Fruit fly (Drosophila melanogaster) whole organism, embryonic: ENCODE measurements around the gene CG11912.

Experiments
- Atf-2 ChIP-seq: fragments of 200-800 bp; sonication (Bioruptor generic); optimal IDR thresholded peaks from 2 replicates; lab custom pipeline; 2016; ENCODE audit warnings: missing biosample characterization, missing genetic modification characterization
- B-H2 ChIP-seq: fragments of 200-800 bp; sonication (Bioruptor generic); optimal IDR thresholded peaks from 2 replicates; lab custom pipeline; 2018; ENCODE audit warnings: missing biosample characterization, mild to moderate bottlenecking, missing genetic modification characterization
- CG10462 ChIP-seq: fragments of 200-800 bp; sonication (Bioruptor generic); optimal IDR thresholded peaks from 2 replicates; lab custom pipeline; 2016; ENCODE audit warnings: missing biosample characterization, missing genetic modification characterization
- CG11398 ChIP-seq: fragments of 200-800 bp; sonication (Bioruptor generic); optimal IDR thresholded peaks from 2 replicates; lab custom pipeline; 2016; ENCODE audit warnings: missing biosample characterization, missing genetic modification characterization
- CG11560 ChIP-seq: fragments of 200-800 bp; sonication (Bioruptor generic); IDR thresholded peaks from 3 replicates; pipeline ENCODE4 v1.3.6; 2022; ENCODE audit warnings: missing biosample characterization, missing genetic modification characterization
- CG12299 ChIP-seq: fragments of 200-800 bp; sonication (Bioruptor generic); optimal IDR thresholded peaks from 2 replicates; lab custom pipeline; 2018; ENCODE audit warnings: missing biosample characterization, mild to moderate bottlenecking, missing genetic modification characterization
- CG1233 ChIP-seq: fragments of 200-800 bp; sonication (Bioruptor generic); optimal IDR thresholded peaks from 4 replicates; lab custom pipeline; 2018; ENCODE audit warnings: missing biosample characterization, mild to moderate bottlenecking, missing genetic modification characterization
- CG13296 ChIP-seq: fragments of 200-800 bp; sonication (Bioruptor generic); optimal IDR thresholded peaks from 3 replicates; lab custom pipeline; 2018; ENCODE audit warnings: missing biosample characterization, mild to moderate bottlenecking, missing genetic modification characterization
- CG1832 ChIP-seq: fragments of 200-800 bp; sonication (Bioruptor generic); optimal IDR thresholded peaks from 2 replicates; lab custom pipeline; 2017; ENCODE audit warnings: missing biosample characterization, mild to moderate bottlenecking, missing genetic modification characterization, inconsistent platforms
- CG3281 ChIP-seq: fragments of 200-800 bp; sonication (Bioruptor generic); optimal IDR thresholded peaks from 3 replicates; lab custom pipeline; 2017; ENCODE audit warnings: missing biosample characterization, mild to moderate bottlenecking, missing genetic modification characterization
- CG33557 ChIP-seq: fragments of 200-800 bp; sonication (Bioruptor generic); optimal IDR thresholded peaks from 2 replicates; lab custom pipeline; 2019; ENCODE audit warnings: missing biosample characterization, mild to moderate bottlenecking, missing genetic modification characterization, moderate library complexity
- CG3726 ChIP-seq: fragments of 200-800 bp; sonication (Bioruptor generic); IDR thresholded peaks from 3 replicates; pipeline ENCODE4, ENCODE4 v1.3.6; 2022; ENCODE audit warnings: missing biosample characterization, missing genetic modification characterization
- CG5245 ChIP-seq: fragments of 200-800 bp; sonication (Bioruptor generic); optimal IDR thresholded peaks from 3 replicates; lab custom pipeline; 2016; ENCODE audit warnings: missing biosample characterization, missing genetic modification characterization
- CG6791 ChIP-seq: fragments of 200-800 bp; sonication (Bioruptor generic); IDR thresholded peaks from 3 replicates; pipeline ENCODE4 v1.3.6; 2022; ENCODE audit warnings: missing biosample characterization, missing genetic modification characterization; ENCODE audit not compliant: partially characterized antibody
- CG7357 ChIP-seq: fragments of 200-800 bp; sonication (Bioruptor generic); IDR thresholded peaks from 3 replicates; pipeline ENCODE4 v1.3.6; 2022; ENCODE audit warnings: missing biosample characterization, missing genetic modification characterization
- CG7556 ChIP-seq: fragments of 200-800 bp; sonication (Bioruptor generic); optimal IDR thresholded peaks from 2 replicates; lab custom pipeline; 2017; ENCODE audit warnings: missing biosample characterization, mild to moderate bottlenecking, missing genetic modification characterization
- CG7786 ChIP-seq: fragments of 200-800 bp; sonication (Bioruptor generic); optimal IDR thresholded peaks from 2 replicates; lab custom pipeline; 2016; ENCODE audit warnings: missing biosample characterization, missing genetic modification characterization
- CG7963 ChIP-seq: fragments of 200-800 bp; sonication (Bioruptor generic); IDR thresholded peaks from 3 replicates; pipeline ENCODE4 v1.3.6; 2022; ENCODE audit warnings: missing biosample characterization, missing genetic modification characterization; ENCODE audit not compliant: partially characterized antibody
- CG8478 ChIP-seq: fragments of >200 bp; optimal IDR thresholded peaks from 2 replicates; lab custom pipeline; 2018
- CG8944 ChIP-seq: fragments of 200-800 bp; sonication (Bioruptor generic); optimal IDR thresholded peaks from 3 replicates; lab custom pipeline; 2016; ENCODE audit warnings: missing biosample characterization, missing genetic modification characterization
- CkIIα-i1 ChIP-seq: fragments of 200-800 bp; sonication (Bioruptor generic); IDR thresholded peaks from 2 replicates; pipeline ENCODE4 v1.3.6; 2022; ENCODE audit warnings: missing biosample characterization, missing genetic modification characterization
- Dp ChIP-seq: fragments of 200-800 bp; sonication (Bioruptor generic); optimal IDR thresholded peaks from 2 replicates; lab custom pipeline; 2018; ENCODE audit warnings: missing biosample characterization, mild to moderate bottlenecking, missing genetic modification characterization, moderate library complexity
- Eip74EF ChIP-seq, 2 experiments: fragments of 200-800 bp in 1 of 2; fragments of >200 bp in 1 of 2; sonication (Bioruptor generic) in 1 of 2; optimal IDR thresholded peaks; 2 replicates each; lab custom pipeline; 2017 to 2019; ENCODE audit warnings: missing biosample characterization in 2 of 2, missing genetic modification characterization in 2 of 2, mild to moderate bottlenecking in 1 of 2, moderate library complexity in 1 of 2
- HLH54F ChIP-seq: fragments of 200-800 bp; sonication (Bioruptor generic); optimal IDR thresholded peaks from 3 replicates; lab custom pipeline; 2016; ENCODE audit warnings: missing biosample characterization, missing genetic modification characterization
- MBD-R2 ChIP-seq: fragments of 200-800 bp; sonication (Bioruptor generic); IDR thresholded peaks from 2 replicates; pipeline ENCODE4 v1.3.6; 2022; ENCODE audit warnings: missing biosample characterization, missing genetic modification characterization
- MESR4 ChIP-seq: fragments of 200-800 bp; sonication (Bioruptor generic); optimal IDR thresholded peaks from 2 replicates; lab custom pipeline; 2018; ENCODE audit warnings: missing biosample characterization, mild to moderate bottlenecking, missing genetic modification characterization, moderate library complexity
- Mad ChIP-seq: fragments of 200-800 bp; sonication (Bioruptor generic); optimal IDR thresholded peaks from 2 replicates; lab custom pipeline; 2016; ENCODE audit warnings: missing biosample characterization, missing genetic modification characterization
- Max ChIP-seq: fragments of 200-800 bp; sonication (Bioruptor generic); optimal IDR thresholded peaks from 2 replicates; lab custom pipeline; 2016; ENCODE audit warnings: missing biosample characterization, mild to moderate bottlenecking, missing genetic modification characterization
- Neu2 ChIP-seq: fragments of 200-800 bp; sonication (Bioruptor generic); optimal IDR thresholded peaks from 3 replicates; lab custom pipeline; 2016; ENCODE audit warnings: missing biosample characterization, missing genetic modification characterization, borderline replicate concordance
- Xbp1 ChIP-seq: fragments of 200-800 bp; sonication (Bioruptor generic); optimal IDR thresholded peaks from 3 replicates; lab custom pipeline; 2016; ENCODE audit warnings: missing biosample characterization, mild to moderate bottlenecking, missing genetic modification characterization
- bab2 ChIP-seq: fragments of 200-800 bp; sonication (Bioruptor generic); optimal IDR thresholded peaks from 2 replicates; lab custom pipeline; 2016; ENCODE audit warnings: missing biosample characterization, missing genetic modification characterization
- cas ChIP-seq: fragments of 200-800 bp; sonication (Bioruptor generic); IDR thresholded peaks from 2 replicates; pipeline ENCODE4 v1.3.6; 2022; ENCODE audit warnings: missing biosample characterization, missing genetic modification characterization
- chm ChIP-seq: fragments of 200-800 bp; sonication (Bioruptor generic); IDR thresholded peaks from 2 replicates; pipeline ENCODE4 v1.3.6; 2022; ENCODE audit warnings: missing biosample characterization, missing genetic modification characterization
- crp ChIP-seq, 2 experiments: fragments of 200-800 bp; sonication (Bioruptor generic); optimal IDR thresholded peaks; 2 replicates in 1 of 2; 3 replicates in 1 of 2; lab custom pipeline; 2017; ENCODE audit warnings: missing biosample characterization in 2 of 2, missing genetic modification characterization in 2 of 2, mild to moderate bottlenecking in 1 of 2, moderate library complexity in 1 of 2
- fd102C ChIP-seq: fragments of 200-800 bp; sonication (Bioruptor generic); optimal IDR thresholded peaks from 2 replicates; lab custom pipeline; 2018; ENCODE audit warnings: missing biosample characterization, mild to moderate bottlenecking, missing genetic modification characterization, moderate library complexity
- fd3F ChIP-seq: fragments of 200-800 bp; sonication (Bioruptor generic); optimal IDR thresholded peaks from 2 replicates; lab custom pipeline; 2018; ENCODE audit warnings: missing biosample characterization, mild to moderate bottlenecking, missing genetic modification characterization, moderate library complexity
- ftz-f1 ChIP-seq: fragments of 200-800 bp; sonication (Bioruptor generic); optimal IDR thresholded peaks from 2 replicates; lab custom pipeline; 2016; ENCODE audit warnings: missing biosample characterization, missing genetic modification characterization
- fu2 ChIP-seq: fragments of 200-800 bp; sonication (Bioruptor generic); optimal IDR thresholded peaks from 2 replicates; lab custom pipeline; 2016; ENCODE audit warnings: missing biosample characterization, missing genetic modification characterization
- gcm2 ChIP-seq: fragments of 200-800 bp; sonication (Bioruptor generic); optimal IDR thresholded peaks from 2 replicates; lab custom pipeline; 2016; ENCODE audit warnings: missing biosample characterization, missing genetic modification characterization
- hb ChIP-seq: fragments of 200-800 bp; sonication (Bioruptor generic); IDR thresholded peaks from 3 replicates; pipeline ENCODE4 v1.3.6; 2022; ENCODE audit warnings: missing biosample characterization, missing genetic modification characterization; ENCODE audit not compliant: partially characterized antibody
- kah ChIP-seq: fragments of 200-800 bp; sonication (Bioruptor generic); optimal IDR thresholded peaks from 2 replicates; lab custom pipeline; 2018; ENCODE audit warnings: missing biosample characterization, mild to moderate bottlenecking, missing genetic modification characterization
- mirr ChIP-seq: fragments of 200-800 bp; sonication (Bioruptor generic); optimal IDR thresholded peaks from 3 replicates; lab custom pipeline; 2018; ENCODE audit warnings: missing biosample characterization, mild to moderate bottlenecking, missing genetic modification characterization
- prd ChIP-seq, 3 experiments: fragments of >200 bp in 2 of 3; fragments of 200-800 bp in 1 of 3; sonication (Bioruptor generic) in 1 of 3; optimal IDR thresholded peaks in 2 of 3; IDR thresholded peaks in 1 of 3; 2 replicates in 2 of 3; 3 replicates in 1 of 3; pipeline versions ENCODE4 v1.3.6 to Lab custom; 2017 to 2022; ENCODE audit warnings: missing biosample characterization in 1 of 3, missing genetic modification characterization in 1 of 3
- ro ChIP-seq: fragments of 200-800 bp; sonication (Bioruptor generic); IDR thresholded peaks from 2 replicates; pipeline ENCODE4 v1.3.6; 2022; ENCODE audit warnings: missing biosample characterization, missing genetic modification characterization
- row ChIP-seq: fragments of 200-800 bp; sonication (Bioruptor generic); IDR thresholded peaks from 3 replicates; pipeline ENCODE4 v1.3.6; 2022; ENCODE audit warnings: missing biosample characterization, missing genetic modification characterization
- seq ChIP-seq: fragments of 200-800 bp; sonication (Bioruptor generic); IDR thresholded peaks from 2 replicates; pipeline ENCODE4 v1.3.6; 2022; ENCODE audit warnings: missing biosample characterization, missing genetic modification characterization
- sima ChIP-seq: fragments of 200-800 bp; sonication (Bioruptor generic); optimal IDR thresholded peaks from 2 replicates; lab custom pipeline; 2016; ENCODE audit warnings: missing biosample characterization, missing genetic modification characterization
- unpg ChIP-seq: fragments of 200-800 bp; sonication (Bioruptor generic); optimal IDR thresholded peaks from 3 replicates; lab custom pipeline; 2018; ENCODE audit warnings: missing biosample characterization, mild to moderate bottlenecking, missing genetic modification characterization, moderate library complexity
- wek ChIP-seq: fragments of 200-800 bp; sonication (Bioruptor generic); optimal IDR thresholded peaks from 3 replicates; lab custom pipeline; 2018; ENCODE audit warnings: missing biosample characterization, mild to moderate bottlenecking, missing genetic modification characterization, moderate library complexity
- zfh1 ChIP-seq: fragments of 200-800 bp; sonication (Bioruptor generic); IDR thresholded peaks from 3 replicates; pipeline ENCODE4 v1.3.6; 2022; ENCODE audit warnings: missing biosample characterization, missing genetic modification characterization

CG11912 gene

DNA sequence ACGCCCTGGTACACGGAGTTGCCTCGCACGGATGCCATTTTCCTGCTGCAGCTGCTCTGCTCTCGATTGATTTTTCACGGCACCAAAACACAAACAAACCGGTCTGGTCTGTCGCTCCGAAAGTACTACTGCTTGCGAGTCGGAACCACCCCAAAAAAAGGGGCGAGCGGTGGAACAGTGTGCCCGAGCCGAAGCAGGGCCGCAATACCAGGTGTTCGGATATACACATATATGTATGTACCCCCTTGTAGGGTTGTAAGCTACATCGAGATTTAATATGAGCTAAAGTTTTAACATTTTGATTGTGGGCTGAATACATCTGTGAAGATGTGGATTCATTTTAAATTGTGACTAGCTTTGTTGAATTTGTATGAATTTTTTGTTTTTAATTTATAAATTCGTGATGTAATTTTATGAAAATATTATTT lies 33.4 kb downstream of the CG11912 start (continued):
- TF ChIP-seq CG11560 (tag; lab: Robert Waterston, UW) (no peak), seq (GFP tag; lab: Robert Waterston, UW) (peak; percentile 62; the same call in 1 of the 2 replicates), Xbp1 (peak; percentile 29), CkIIα-i1 (GFP tag; lab: Robert Waterston, UW) (no peak), Neu2 (GFP tag; lab: Kevin White, UChicago) (no peak), crp (GFP tag; optimal IDR thresholded peaks at IDR 0.05; lab: Kevin White, UChicago) (peak in 1 of 2 experiments; percentile 44), CG10462 (GFP tag; lab: Kevin White, UChicago) (no peak), CG7963 (GFP tag; lab: Robert Waterston, UW) (no peak), ro (GFP tag; lab: Robert Waterston, UW) (no peak), CG1832 (GFP tag; lab: Kevin White, UChicago) (no peak), unpg (GFP tag; lab: Kevin White, UChicago) (peak; percentile 58), wek (GFP tag; lab: Kevin White, UChicago) (no peak), Dp (GFP tag; lab: Kevin White, UChicago) (peak; percentile 31), CG5245 (GFP tag; lab: Kevin White, UChicago) (peak; percentile 25), gcm2 (GFP tag; lab: Kevin White, UChicago) (peak; percentile 20), MBD-R2 (GFP tag; lab: Robert Waterston, UW) (peak; percentile 77; the same call in 1 of the 2 replicates), cas (GFP tag; lab: Robert Waterston, UW) (no peak), row (GFP tag; lab: Robert Waterston, UW) (peak; percentile 73), hb (no peak), CG12299 (tag; lab: Kevin White, UChicago) (peak; percentile 28), ftz-f1 (GFP tag; lab: Kevin White, UChicago) (peak; percentile 64), CG33557 (GFP tag; lab: Kevin White, UChicago) (no peak), CG11398 (GFP tag; lab: Kevin White, UChicago) (no peak), CG3726 (GFP tag; lab: Robert Waterston, UW) (no peak), CG3281 (GFP tag; lab: Kevin White, UChicago) (peak; percentile 65), sima (no peak), mirr (GFP tag; lab: Kevin White, UChicago) (peak; percentile 49), CG8944 (GFP tag; lab: Kevin White, UChicago) (no peak), B-H2 (GFP tag; lab: Kevin White, UChicago) (peak; percentile 26), Atf-2 (GFP tag; lab: Kevin White, UChicago) (peak; percentile 8), prd (optimal IDR thresholded peaks at IDR 0.05; lab: Kevin White, UChicago) (no peak), prd (GFP tag; IDR thresholded peaks at IDR 0.05; lab: Robert Waterston, UW) (no peak), HLH54F (GFP tag; lab: Kevin White, UChicago) (peak; percentile 2), zfh1 (GFP tag; lab: Robert Waterston, UW) (peak; percentile 60; the same call in 2 of the 3 replicates), CG7357 (GFP tag; lab: Robert Waterston, UW) (no peak), CG13296 (GFP tag; lab: Kevin White, UChicago) (peak; percentile 54), Mad (GFP tag; lab: Kevin White, UChicago) (peak; percentile 33), CG6791 (GFP tag; lab: Robert Waterston, UW) (peak; percentile 57; the same call in 1 of the 3 replicates), CG7786 (GFP tag; lab: Kevin White, UChicago) (peak; percentile 29), bab2 (GFP tag; lab: Kevin White, UChicago) (peak; percentile 36), chm (GFP tag; lab: Robert Waterston, UW) (peak; percentile 65), CG1233 (GFP tag; lab: Kevin White, UChicago) (peak; percentile 21), fd3F (GFP tag; lab: Kevin White, UChicago) (peak; percentile 15), kah (GFP tag; lab: Kevin White, UChicago) (peak; percentile 27), CG8478 (lab: Kevin White, UChicago) (no peak), Max (GFP tag; lab: Kevin White, UChicago) (peak; percentile 0), MESR4 (GFP tag; lab: Kevin White, UChicago) (peak; percentile 88), fu2 (GFP tag; lab: Kevin White, UChicago) (peak; percentile 21), fd102C (GFP tag; lab: Kevin White, UChicago) (no peak), Eip74EF (GFP tag; optimal IDR thresholded peaks at IDR 0.05; lab: Kevin White, UChicago) (peak in 1 of 2 experiments; percentile 15), CG7556 (GFP tag; lab: Kevin White, UChicago) (peak; percentile 43)
